Worm (Caenorhabditis elegans): ENCODE measurements around the gene ptp-8.

The ptp-8 gene

ce11 chrIV:7344020-7344419 is 37.8 kb upstream of the ptp-8 start:
- TF ChIP-seq ZK337.2 (GFP tag; IDR thresholded peaks at IDR 0.05) (peak; percentile 38; the same call in 1 of the 2 replicates), dpl-1 (GFP tag; optimal IDR thresholded peaks at IDR 0.05) (no peak), fos-1 (tag; optimal IDR thresholded peaks at IDR 0.05) (no peak), attf-4 (tag; optimal IDR thresholded peaks at IDR 0.05) (no peak), egl-43 (GFP tag; IDR thresholded peaks at IDR 0.05) (peak; percentile 88; the same call in 1 of the 2 replicates), lin-13 (GFP tag; optimal IDR thresholded peaks at IDR 0.05) (no peak), ZK546.5 (tag; optimal IDR thresholded peaks at IDR 0.05) (no peak), snpc-1.2 (GFP tag; IDR thresholded peaks at IDR 0.05) (peak; percentile 83), madf-9 (GFP tag; conservative IDR thresholded peaks at IDR 0.05) (no peak), mdt-29 (GFP tag; IDR thresholded peaks at IDR 0.05) (peak; percentile 34; the same call in 1 of the 2 replicates), nhr-77 (tag; optimal IDR thresholded peaks at IDR 0.05) (peak; percentile 6), egl-27 (tag; optimal IDR thresholded peaks at IDR 0.05) (no peak), tra-1 (GFP tag; IDR thresholded peaks at IDR 0.05) (peak; percentile 51; the same call in 1 of the 2 replicates), dmd-9 (GFP tag; IDR thresholded peaks at IDR 0.05) (peak; percentile 37; the same call in 1 of the 2 replicates), ceh-20 (GFP tag; IDR thresholded peaks at IDR 0.05) (0 out of 2 replicates have a peak, but pooled peaks have one; percentile 36), nhr-48 (tag; optimal IDR thresholded peaks at IDR 0.05) (no peak), nhr-111 (GFP tag; optimal IDR thresholded peaks at IDR 0.05) (no peak), nhr-237 (tag; optimal IDR thresholded peaks at IDR 0.05) (no peak), dmd-6 (GFP tag; IDR thresholded peaks at IDR 0.05) (peak; percentile 37), lin-15B (tag; optimal IDR thresholded peaks at IDR 0.05) (no peak), Y48G9A.11 (GFP tag; IDR thresholded peaks at IDR 0.05) (peak; percentile 26; the same call in 1 of the 2 replicates), mep-1 (tag; optimal IDR thresholded peaks at IDR 0.05) (no peak), hlh-11 (tag; optimal IDR thresholded peaks at IDR 0.05) (peak; percentile 9), vab-7 (GFP tag; IDR thresholded peaks at IDR 0.05) (peak; percentile 61; the same call in 1 of the 2 replicates), nhr-42 (GFP tag; IDR thresholded peaks at IDR 0.05) (no peak), aha-1 (tag) (no peak), ama-1 (optimal IDR thresholded peaks at IDR 0.05) (no peak), lim-7 (GFP tag; IDR thresholded peaks at IDR 0.05) (peak; percentile 92), nhr-41 (GFP tag; IDR thresholded peaks at IDR 0.05) (peak; percentile 48; the same call in 1 of the 2 replicates), hmg-1.1 (GFP tag; IDR thresholded peaks at IDR 0.05) (peak; percentile 40; the same call in 1 of the 2 replicates), mes-2 (tag; optimal IDR thresholded peaks at IDR 0.05; ENCODE audit: poor library complexity, severe bottlenecking) (no peak), T26A8.4 (GFP tag; IDR thresholded peaks at IDR 0.05) (peak; percentile 63), zip-11 (GFP tag; IDR thresholded peaks at IDR 0.05) (0 out of 2 replicates have a peak, but pooled peaks have one; percentile 35), F10B5.3 (tag; optimal IDR thresholded peaks at IDR 0.05) (no peak), ceh-44 (GFP tag; IDR thresholded peaks at IDR 0.05) (peak; percentile 68), skn-1 (tag; optimal IDR thresholded peaks at IDR 0.05) (no peak), tag-97 (GFP tag; IDR thresholded peaks at IDR 0.05) (no peak), duxl-1 (tag; optimal IDR thresholded peaks at IDR 0.05; ENCODE audit: poor library complexity) (peak; percentile 60), nhr-102 (tag; optimal IDR thresholded peaks at IDR 0.05) (no peak), hlh-30 (tag; optimal IDR thresholded peaks at IDR 0.05; ENCODE audit: insufficient read depth) (no peak), Y105C5A.15 (GFP tag; IDR thresholded peaks at IDR 0.05) (no peak), zfp-3 (GFP tag; conservative IDR thresholded peaks at IDR 0.05) (no peak), lir-3 (tag; optimal IDR thresholded peaks at IDR 0.05) (no peak), rbr-2 (tag; optimal IDR thresholded peaks at IDR 0.05) (no peak), madf-5 (GFP tag; IDR thresholded peaks at IDR 0.05) (peak in 1 of 2 experiments; percentile 74; a peak in 1 of 4 replicates), D1046.2 (GFP tag; IDR thresholded peaks at IDR 0.05) (peak; percentile 65; the same call in 1 of the 2 replicates), lin-38 (GFP tag; IDR thresholded peaks at IDR 0.05) (no peak), dmd-8 (GFP tag; IDR thresholded peaks at IDR 0.05) (peak; percentile 82), ceh-32 (tag; optimal IDR thresholded peaks at IDR 0.05; ENCODE audit: poor library complexity) (no peak), hif-1 (tag; optimal IDR thresholded peaks at IDR 0.05) (no peak), mdl-1 (tag; optimal IDR thresholded peaks at IDR 0.05) (peak in 1 of 2 experiments; percentile 32)
